Fruit fly (Drosophila melanogaster): Measurements from ENCODE around the gene Smr.
A peak's percentile ranks its signal among the peaks of the same experiment; 100 is the strongest.

Smr gene

DNA sequence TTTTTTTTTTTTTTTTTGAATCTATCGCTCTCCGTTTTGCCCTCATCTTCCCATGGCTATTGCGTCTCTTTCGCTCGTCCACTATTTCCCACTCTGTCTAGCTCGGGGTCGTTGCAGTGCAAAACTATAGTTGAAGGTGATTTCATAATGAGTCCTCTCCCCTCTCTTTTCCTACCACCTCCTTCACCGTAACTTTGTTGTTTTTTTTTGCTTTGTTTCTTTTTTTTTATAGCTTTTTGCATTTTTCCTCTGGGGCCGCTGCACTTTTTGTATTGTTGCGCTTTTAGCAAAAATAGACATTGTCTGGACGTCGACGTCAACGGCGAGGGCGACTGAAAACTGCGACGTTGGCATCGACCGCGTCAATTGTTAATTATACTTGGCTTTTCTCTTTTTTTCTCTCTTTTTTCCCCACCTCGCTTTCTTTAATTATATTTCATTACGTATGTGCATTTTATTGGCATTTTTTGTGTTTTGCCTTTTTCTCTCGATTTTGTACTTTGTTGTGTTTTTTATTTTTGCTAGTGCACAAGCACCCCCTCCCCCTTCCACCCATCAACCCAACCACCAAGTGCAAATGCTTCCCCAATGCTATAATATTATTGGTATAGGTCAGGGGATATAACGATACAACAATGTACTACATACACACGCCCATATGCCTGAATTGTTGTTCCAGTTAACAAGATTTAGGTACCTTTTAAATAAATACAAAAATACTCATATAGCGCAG, 17.1 kb downstream of the Smr start:
- TF ChIP-seq rgr (GFP tag; optimal IDR thresholded peaks at IDR 0.05), result no peak
- TF ChIP-seq Rel (GFP tag; optimal IDR thresholded peaks at IDR 0.05), result no peak
- TF ChIP-seq Rel (tag; optimal IDR thresholded peaks at IDR 0.05), result peak; percentile 7

DNA sequence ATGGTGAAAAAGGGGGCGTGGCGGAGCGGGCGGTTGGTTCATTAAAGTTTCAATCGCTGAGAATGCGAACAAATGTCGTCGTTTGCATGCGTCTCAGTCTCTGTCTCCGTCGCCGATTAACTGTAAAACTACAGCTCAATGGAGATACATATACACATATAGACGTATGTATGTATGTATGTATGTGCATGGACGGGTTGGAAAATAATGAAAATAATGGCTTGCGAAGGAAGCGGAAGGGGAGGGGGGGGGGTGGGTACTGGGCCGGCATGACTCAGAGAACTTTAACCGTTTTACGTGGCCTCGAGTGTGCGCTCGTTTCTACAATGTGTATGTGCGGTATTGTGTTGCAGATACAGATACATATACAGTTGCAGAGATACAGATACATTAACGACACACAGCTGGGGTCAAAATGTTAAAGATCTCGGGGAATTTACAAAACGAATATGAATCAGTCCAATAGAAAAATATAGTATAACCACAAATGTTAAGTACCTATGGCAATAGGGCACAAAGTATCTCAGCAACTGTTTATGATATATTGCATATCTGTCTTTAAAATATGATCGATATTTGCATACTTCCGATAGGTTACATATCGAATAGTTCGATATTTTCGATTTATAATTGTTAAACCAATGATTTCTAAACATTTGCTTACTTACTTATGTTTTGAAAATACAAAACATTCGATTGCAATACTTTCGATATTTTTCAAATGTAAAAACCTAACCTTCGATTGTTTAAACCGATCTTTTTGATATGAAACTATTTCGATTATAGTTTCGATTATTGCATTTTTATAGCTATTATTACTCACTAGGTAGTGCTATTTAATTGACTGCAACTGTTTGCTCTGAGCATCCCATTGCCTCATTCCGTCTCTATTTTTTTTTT, 17.9 kb downstream of the Smr start:
- TF ChIP-seq Vsx2 (GFP tag; optimal IDR thresholded peaks at IDR 0.05; ENCODE audit: partially characterized antibody), result no peak
- TF ChIP-seq woc (GFP tag; optimal IDR thresholded peaks at IDR 0.05), result peak; percentile 7
- peak; percentile 6 for TF ChIP-seq fru (GFP tag; optimal IDR thresholded peaks at IDR 0.05)
- TF ChIP-seq Rel (GFP tag; optimal IDR thresholded peaks at IDR 0.05), result no peak
- TF ChIP-seq Rel (tag; optimal IDR thresholded peaks at IDR 0.05), result peak; percentile 1

DNA sequence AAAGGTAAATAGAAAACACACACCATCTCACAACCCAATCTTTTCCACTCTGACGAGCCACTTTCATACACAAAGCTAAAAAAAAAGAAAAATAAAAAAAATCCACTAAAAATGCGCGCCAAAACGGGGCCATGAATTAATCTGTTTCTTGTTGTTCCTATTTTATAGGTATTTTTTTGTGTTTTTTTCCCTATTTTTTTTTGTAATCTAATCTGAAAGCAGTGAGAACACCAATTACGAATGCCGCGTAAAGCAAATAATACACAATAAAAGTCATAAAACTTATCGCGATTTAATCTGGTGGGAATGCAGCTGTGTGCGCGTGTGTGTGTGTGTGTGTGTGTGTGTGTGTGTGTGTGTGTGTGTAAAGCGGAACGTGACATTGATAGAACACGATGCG, 19.1 kb downstream of the Smr start:
- TF ChIP-seq HLH106 (tag; optimal IDR thresholded peaks at IDR 0.05), result no peak
- TF ChIP-seq sage (GFP tag; optimal IDR thresholded peaks at IDR 0.05), result no peak
- peak; percentile 26 for TF ChIP-seq h (GFP tag; optimal IDR thresholded peaks at IDR 0.05)
- peak; percentile 44 for TF ChIP-seq Sp1 (GFP tag; optimal IDR thresholded peaks at IDR 0.05)
- no peak for TF ChIP-seq Hr78 (GFP tag; optimal IDR thresholded peaks at IDR 0.05)
- no peak for TF ChIP-seq sv (GFP tag; optimal IDR thresholded peaks at IDR 0.05)
- no peak for TF ChIP-seq lola (GFP tag; optimal IDR thresholded peaks at IDR 0.05)
- TF ChIP-seq foxo (GFP tag; optimal IDR thresholded peaks at IDR 0.05), result no peak
- no peak for TF ChIP-seq Rel (GFP tag; optimal IDR thresholded peaks at IDR 0.05)
- TF ChIP-seq Rel (tag; optimal IDR thresholded peaks at IDR 0.05), result peak; percentile 55
- TF ChIP-seq psq (GFP tag; optimal IDR thresholded peaks at IDR 0.05), result peak; percentile 46
- TF ChIP-seq Dfd (GFP tag; optimal IDR thresholded peaks at IDR 0.05), result peak; percentile 42
- peak; percentile 84 for TF ChIP-seq CrebA (GFP tag; optimal IDR thresholded peaks at IDR 0.05; ENCODE audit: borderline replicate concordance)
- no peak for TF ChIP-seq Dif (GFP tag; optimal IDR thresholded peaks at IDR 0.05; ENCODE audit: partially characterized antibody)
- peak; percentile 25 for TF ChIP-seq br (GFP tag; optimal IDR thresholded peaks at IDR 0.05)
- no peak for TF ChIP-seq dl (GFP tag; optimal IDR thresholded peaks at IDR 0.05; ENCODE audit: insufficient read depth in 1 of 2, partially characterized antibody in 2 of 2)

DNA sequence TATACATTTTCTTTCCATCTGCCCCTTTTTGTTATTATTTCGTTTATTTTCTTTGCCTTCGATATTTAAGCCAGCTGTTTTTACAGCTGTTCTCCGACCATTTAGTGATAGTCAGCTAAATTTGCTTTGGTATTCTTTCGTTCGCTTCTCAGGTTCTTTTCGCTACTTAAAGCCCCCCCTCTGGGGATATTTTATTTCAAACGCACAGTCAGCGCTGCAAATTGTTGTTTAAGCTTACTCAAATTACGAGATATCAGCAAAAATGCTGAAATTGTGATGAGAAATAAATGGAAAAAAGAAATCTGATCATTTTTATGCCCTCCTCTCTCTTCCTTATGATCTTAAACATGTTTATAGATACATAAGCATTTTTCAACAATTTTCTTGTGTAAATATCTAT, 20.4 kb downstream of the Smr start:
- TF ChIP-seq Rel (GFP tag; optimal IDR thresholded peaks at IDR 0.05) (no peak), Rel (tag; optimal IDR thresholded peaks at IDR 0.05) (no peak), HLH106 (tag; optimal IDR thresholded peaks at IDR 0.05) (no peak), woc (GFP tag; optimal IDR thresholded peaks at IDR 0.05) (no peak), dsf (GFP tag; optimal IDR thresholded peaks at IDR 0.05; ENCODE audit: borderline replicate concordance) (no peak), fru (GFP tag; optimal IDR thresholded peaks at IDR 0.05) (no peak), Mio (GFP tag; optimal IDR thresholded peaks at IDR 0.05) (no peak), dmrt93B (GFP tag; optimal IDR thresholded peaks at IDR 0.05) (no peak), Jra (GFP tag; optimal IDR thresholded peaks at IDR 0.05) (no peak), Hr83 (GFP tag; optimal IDR thresholded peaks at IDR 0.05; ENCODE audit: poor library complexity, severe bottlenecking) (no peak)

DNA sequence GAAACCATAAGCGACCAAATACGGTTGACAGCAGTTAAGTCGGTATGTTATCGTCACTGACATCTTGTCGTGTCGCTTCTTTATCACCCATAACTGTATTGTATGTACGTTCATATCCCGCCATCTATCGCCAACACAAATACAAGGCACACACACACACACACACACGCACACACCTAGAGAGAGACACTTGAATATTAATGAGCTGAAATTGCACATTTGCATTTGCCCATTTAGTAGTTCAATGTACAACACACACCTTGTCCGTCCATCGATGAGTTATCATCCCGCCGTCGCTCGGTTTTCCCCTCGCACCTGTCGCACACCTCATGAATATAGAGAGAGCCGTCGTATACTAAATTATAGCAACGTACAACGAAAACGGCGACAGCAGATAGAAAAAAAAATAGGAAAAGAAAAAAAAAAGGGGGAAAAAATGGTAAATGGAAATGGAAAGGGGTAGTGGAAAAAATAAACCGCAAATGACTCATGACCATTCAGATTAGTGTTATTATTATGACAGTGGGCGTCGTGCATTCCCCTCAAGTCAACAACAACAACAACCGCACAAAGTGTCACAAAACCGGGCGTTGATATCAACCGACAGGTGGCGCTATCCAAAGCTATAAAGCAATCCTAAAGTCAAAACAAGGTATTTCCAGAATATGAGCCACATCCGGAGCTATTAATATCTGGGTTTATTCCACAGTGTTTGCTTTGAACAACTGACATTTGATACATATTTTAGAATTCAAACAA, 21.1 kb downstream of the Smr start:
- TF ChIP-seq Dfd (GFP tag; optimal IDR thresholded peaks at IDR 0.05) (peak; percentile 65), h (GFP tag; optimal IDR thresholded peaks at IDR 0.05) (no peak), Rel (GFP tag; optimal IDR thresholded peaks at IDR 0.05) (no peak), Rel (tag; optimal IDR thresholded peaks at IDR 0.05) (peak; percentile 1)

All from whole organism, wandering third instar larva.